Fruit fly (Drosophila melanogaster) whole organism, pupa: ENCODE results near the gene Men-b.
A peak's percentile ranks its signal among the peaks of the same experiment; 100 is the strongest.

Experiments
- CG10348 ChIP-seq: fragments of 200-800 bp; sonication (Bioruptor generic); IDR thresholded peaks from 2 replicates; pipeline ENCODE4 v1.3.6; 2022; ENCODE audit warnings: missing biosample characterization, missing genetic modification characterization
- CG12605 ChIP-seq: fragments of 200-800 bp; sonication (Bioruptor generic); IDR thresholded peaks from 2 replicates; pipeline ENCODE4 v1.3.6; 2022; ENCODE audit warnings: missing biosample characterization, missing genetic modification characterization
- CG13204 ChIP-seq: fragments of 200-800 bp; sonication (Bioruptor generic); optimal IDR thresholded peaks from 2 replicates; lab custom pipeline; 2018; ENCODE audit warnings: missing biosample characterization, mild to moderate bottlenecking, missing genetic modification characterization, moderate library complexity
- CG14655 ChIP-seq: fragments of 200-800 bp; sonication (Bioruptor generic); optimal IDR thresholded peaks from 3 replicates; lab custom pipeline; 2017; ENCODE audit warnings: mild to moderate bottlenecking, missing biosample characterization, missing genetic modification reagents, missing genetic modification characterization
- CG15710 ChIP-seq: fragments of 200-800 bp; sonication (Bioruptor generic); optimal IDR thresholded peaks from 2 replicates; lab custom pipeline; 2018; ENCODE audit warnings: missing biosample characterization, mild to moderate bottlenecking, missing genetic modification characterization, moderate library complexity
- CG17806 ChIP-seq: fragments of 200-800 bp; sonication (Bioruptor generic); optimal IDR thresholded peaks from 2 replicates; lab custom pipeline; 2018; ENCODE audit warnings: missing biosample characterization, mild to moderate bottlenecking, missing genetic modification characterization, moderate library complexity
- CG32121 ChIP-seq: fragments of 200-800 bp; sonication (Bioruptor generic); IDR thresholded peaks from 2 replicates; pipeline ENCODE4 v1.3.6; 2022; ENCODE audit warnings: missing biosample characterization, missing genetic modification characterization
- CG34367 ChIP-seq: fragments of 200-800 bp; sonication (Bioruptor generic); optimal IDR thresholded peaks from 2 replicates; lab custom pipeline; 2018; ENCODE audit warnings: missing biosample characterization, mild to moderate bottlenecking, missing genetic modification characterization
- CG4496 ChIP-seq: fragments of 200-800 bp; sonication (Bioruptor generic); IDR thresholded peaks from 3 replicates; pipeline ENCODE4 v1.3.6; 2022; ENCODE audit warnings: missing biosample characterization, missing genetic modification characterization
- CG8159 ChIP-seq: fragments of 200-800 bp; sonication (Bioruptor generic); optimal IDR thresholded peaks from 3 replicates; lab custom pipeline; 2018; ENCODE audit warnings: missing biosample characterization, mild to moderate bottlenecking, missing genetic modification characterization, moderate library complexity
- CG8301 ChIP-seq: fragments of 200-800 bp; sonication (Bioruptor generic); optimal IDR thresholded peaks from 2 replicates; lab custom pipeline; 2018; ENCODE audit warnings: missing biosample characterization, mild to moderate bottlenecking, missing genetic modification characterization
- CG9948 ChIP-seq: fragments of 200-800 bp; sonication (Bioruptor generic); optimal IDR thresholded peaks from 2 replicates; lab custom pipeline; 2018; ENCODE audit warnings: missing biosample characterization, mild to moderate bottlenecking, missing genetic modification characterization, moderate library complexity
- D1 ChIP-seq: fragments of 200-800 bp; sonication (Bioruptor generic); optimal IDR thresholded peaks from 2 replicates; lab custom pipeline; 2018; ENCODE audit warnings: missing biosample characterization, mild to moderate bottlenecking, missing genetic modification characterization, moderate library complexity
- EcR ChIP-seq: fragments of 200-800 bp; sonication (Bioruptor generic); optimal IDR thresholded peaks from 3 replicates; lab custom pipeline; 2019; ENCODE audit warnings: missing biosample characterization, missing genetic modification characterization, mild to moderate bottlenecking, moderate library complexity, missing genetic modification reagents
- Ets98B ChIP-seq: fragments of 200-800 bp; sonication (Bioruptor generic); IDR thresholded peaks from 2 replicates; pipeline ENCODE4 v1.3.6; 2022; ENCODE audit warnings: missing biosample characterization, missing genetic modification characterization
- Pif1A ChIP-seq: fragments of 200-800 bp; sonication (Bioruptor generic); optimal IDR thresholded peaks from 3 replicates; lab custom pipeline; 2016; ENCODE audit warnings: missing biosample characterization, missing genetic modification characterization
- Pif1B ChIP-seq: fragments of 200-800 bp; sonication (Bioruptor generic); optimal IDR thresholded peaks from 3 replicates; lab custom pipeline; 2016; ENCODE audit warnings: missing biosample characterization, missing genetic modification characterization
- Snoo ChIP-seq: fragments of 200-800 bp; sonication (Bioruptor generic); optimal IDR thresholded peaks from 3 replicates; lab custom pipeline; 2017; ENCODE audit warnings: missing biosample characterization, mild to moderate bottlenecking, missing genetic modification characterization, inconsistent platforms
- fd96Ca ChIP-seq: fragments of 200-800 bp; sonication (Bioruptor generic); IDR thresholded peaks from 3 replicates; pipeline ENCODE4 v1.3.6; 2022; ENCODE audit warnings: missing biosample characterization, missing genetic modification characterization
- gl ChIP-seq: fragments of 200-800 bp; sonication (Bioruptor generic); optimal IDR thresholded peaks from 2 replicates; lab custom pipeline; 2018; ENCODE audit warnings: missing biosample characterization, mild to moderate bottlenecking, missing genetic modification characterization
- rn ChIP-seq: fragments of 200-800 bp; sonication (Bioruptor generic); IDR thresholded peaks from 2 replicates; pipeline ENCODE4 v1.3.6; 2022; ENCODE audit warnings: missing biosample characterization, missing genetic modification characterization

Men-b gene

DNA sequence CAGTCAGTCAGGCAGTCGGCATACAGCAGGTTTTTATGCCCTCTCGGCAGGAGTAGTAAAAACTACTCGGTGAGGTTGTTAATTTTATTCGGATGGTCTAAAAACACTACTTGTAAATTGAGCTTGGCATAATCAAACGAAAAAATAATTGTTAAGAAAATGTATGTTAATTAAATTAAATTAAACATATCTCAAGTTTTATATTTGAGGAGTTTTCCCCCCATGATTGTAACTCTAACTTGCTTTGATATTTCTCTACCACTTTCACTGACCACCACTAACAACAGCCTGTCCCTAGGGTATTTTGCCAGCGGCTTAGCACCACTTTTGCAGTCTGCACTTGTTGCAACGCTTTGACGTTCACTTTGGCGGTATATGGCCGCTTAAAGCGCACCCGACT lies 24.2 kb downstream of the Men-b start:
- peak; percentile 44 for TF ChIP-seq CG17806 (tag; lab: Kevin White, UChicago)
- no peak for TF ChIP-seq CG10348 (GFP tag; lab: Robert Waterston, UW)
- no peak for TF ChIP-seq CG12605 (GFP tag; lab: Robert Waterston, UW)
- TF ChIP-seq CG15710 (tag; lab: Kevin White, UChicago), result peak; percentile 53
- TF ChIP-seq CG8301 (tag; lab: Kevin White, UChicago), result peak; percentile 53
- TF ChIP-seq gl, result no peak
- peak; percentile 34; the same call in 1 of the 3 replicates for TF ChIP-seq fd96Ca (GFP tag; lab: Robert Waterston, UW)
- no peak for TF ChIP-seq EcR (GFP tag; lab: Kevin White, UChicago)
- TF ChIP-seq CG4496, result no peak
- TF ChIP-seq Pif1A, result peak; percentile 21
- TF ChIP-seq CG9948 (tag; lab: Kevin White, UChicago), result peak; percentile 38
- no peak for TF ChIP-seq Ets98B (GFP tag; lab: Robert Waterston, UW)
- TF ChIP-seq Pif1B (GFP tag; lab: Kevin White, UChicago), result no peak
- no peak for TF ChIP-seq D1
- 0 out of 2 replicates have a peak, but pooled peaks have one; percentile 27 for TF ChIP-seq CG32121
- peak; percentile 18 for TF ChIP-seq CG34367
- no peak for TF ChIP-seq rn (GFP tag; lab: Robert Waterston, UW)
- TF ChIP-seq CG13204 (GFP tag; lab: Kevin White, UChicago), result no peak
- no peak for TF ChIP-seq Snoo (tag; lab: Kevin White, UChicago)
- peak; percentile 49 for TF ChIP-seq CG14655
- TF ChIP-seq CG8159 (tag; lab: Kevin White, UChicago), result peak; percentile 71

DNA sequence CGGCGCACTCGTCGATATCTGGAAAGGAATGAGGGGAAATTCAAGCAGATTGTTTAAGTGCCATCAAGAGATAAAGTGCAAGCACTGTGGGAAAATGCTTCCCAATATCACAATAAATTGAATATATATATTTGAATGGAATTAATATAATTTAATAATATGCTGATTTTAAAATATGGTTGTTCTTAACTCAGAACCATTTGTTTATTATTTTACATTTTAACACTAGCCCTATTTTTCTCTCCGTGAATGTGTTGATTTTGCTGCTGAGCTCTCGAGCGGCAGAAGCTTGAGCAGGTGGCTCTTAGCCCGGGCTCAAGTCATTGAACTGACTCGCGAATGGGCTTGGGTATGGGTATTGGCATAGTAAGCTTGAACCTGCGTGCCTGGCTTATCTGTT lies 26.1 kb downstream of the Men-b start:
- TF ChIP-seq Ets98B (GFP tag; lab: Robert Waterston, UW), result no peak
- TF ChIP-seq CG8159 (tag; lab: Kevin White, UChicago), result peak; percentile 69
- TF ChIP-seq CG34367, result peak; percentile 63
- TF ChIP-seq CG15710 (tag; lab: Kevin White, UChicago), result peak; percentile 63
- TF ChIP-seq CG32121, result no peak
- no peak for TF ChIP-seq gl
- peak; percentile 2 for TF ChIP-seq Snoo (tag; lab: Kevin White, UChicago)
- peak; percentile 13 for TF ChIP-seq Pif1B (GFP tag; lab: Kevin White, UChicago)
- TF ChIP-seq CG14655, result peak; percentile 44
- no peak for TF ChIP-seq fd96Ca (GFP tag; lab: Robert Waterston, UW)
- TF ChIP-seq CG10348 (GFP tag; lab: Robert Waterston, UW), result no peak
- TF ChIP-seq CG12605 (GFP tag; lab: Robert Waterston, UW), result 0 out of 2 replicates have a peak, but pooled peaks have one; percentile 28
- peak; percentile 15 for TF ChIP-seq CG8301 (tag; lab: Kevin White, UChicago)
- TF ChIP-seq CG4496, result 0 out of 3 replicates have a peak, but pooled peaks have one; percentile 40
- TF ChIP-seq D1, result no peak
- TF ChIP-seq Pif1A, result no peak
- TF ChIP-seq CG17806 (tag; lab: Kevin White, UChicago), result peak; percentile 55
- TF ChIP-seq EcR (GFP tag; lab: Kevin White, UChicago), result peak; percentile 84
- TF ChIP-seq CG13204 (GFP tag; lab: Kevin White, UChicago), result peak; percentile 40
- TF ChIP-seq CG9948 (tag; lab: Kevin White, UChicago), result peak; percentile 55
- no peak for TF ChIP-seq rn (GFP tag; lab: Robert Waterston, UW)

- TF ChIP-seq CG12605 (GFP tag; lab: Robert Waterston, UW) (no peak), gl (peak; percentile 16), CG8159 (tag; lab: Kevin White, UChicago) (peak; percentile 75), CG34367 (peak; percentile 36), Pif1A (peak; percentile 41), CG15710 (tag; lab: Kevin White, UChicago) (peak; percentile 66), EcR (GFP tag; lab: Kevin White, UChicago) (no peak), CG9948 (tag; lab: Kevin White, UChicago) (peak; percentile 66), CG10348 (GFP tag; lab: Robert Waterston, UW) (no peak), CG14655 (peak; percentile 74), CG13204 (GFP tag; lab: Kevin White, UChicago) (peak; percentile 69), D1 (no peak), Snoo (tag; lab: Kevin White, UChicago) (no peak), CG17806 (tag; lab: Kevin White, UChicago) (peak; percentile 75), rn (GFP tag; lab: Robert Waterston, UW) (no peak), CG8301 (tag; lab: Kevin White, UChicago) (peak; percentile 63), fd96Ca (GFP tag; lab: Robert Waterston, UW) (no peak), CG4496 (peak; percentile 45; the same call in 1 of the 3 replicates), Pif1B (GFP tag; lab: Kevin White, UChicago) (no peak), CG32121 (no peak), Ets98B (GFP tag; lab: Robert Waterston, UW) (no peak)
These were observed 27.3 kb downstream of the Men-b start for dm6 chr3R:27178546-27179375.

dm6 chr3R:27181074-27181473 lies 29.6 kb downstream of the Men-b start:
- TF ChIP-seq CG8301 (tag; lab: Kevin White, UChicago) (peak; percentile 83), CG34367 (no peak), CG8159 (tag; lab: Kevin White, UChicago) (no peak), Pif1A (peak; percentile 39), CG13204 (GFP tag; lab: Kevin White, UChicago) (no peak), EcR (GFP tag; lab: Kevin White, UChicago) (no peak), CG4496 (peak; percentile 81), Ets98B (GFP tag; lab: Robert Waterston, UW) (peak; percentile 80), CG15710 (tag; lab: Kevin White, UChicago) (no peak), Pif1B (GFP tag; lab: Kevin White, UChicago) (peak; percentile 49), CG12605 (GFP tag; lab: Robert Waterston, UW) (peak; percentile 50; the same call in 1 of the 2 replicates), gl (no peak), CG17806 (tag; lab: Kevin White, UChicago) (peak; percentile 23), D1 (no peak), Snoo (tag; lab: Kevin White, UChicago) (no peak), CG10348 (GFP tag; lab: Robert Waterston, UW) (no peak), CG14655 (peak; percentile 83), rn (GFP tag; lab: Robert Waterston, UW) (peak; percentile 27; the same call in 1 of the 2 replicates), CG9948 (tag; lab: Kevin White, UChicago) (peak; percentile 22), fd96Ca (GFP tag; lab: Robert Waterston, UW) (peak; percentile 72; the same call in 2 of the 3 replicates), CG32121 (peak; percentile 71)
